Fruit fly (Drosophila melanogaster) whole organism: ENCODE data around the gene CG10646.

ENCODE experiments used
- CG8478 ChIP-seq: fragments of >200 bp; optimal IDR thresholded peaks from 2 replicates; lab custom pipeline; 2018; ENCODE audit warnings: inconsistent platforms
- Dll ChIP-seq: fragments of >200 bp; optimal IDR thresholded peaks from 2 replicates; lab custom pipeline; 2017
- EcR ChIP-seq, 2 experiments: fragments of >200 bp; optimal IDR thresholded peaks; 2 replicates each; lab custom pipeline; 2017; ENCODE audit warnings: missing biosample characterization in 2 of 2, missing genetic modification characterization in 2 of 2, missing genetic modification reagents in 2 of 2
- pan ChIP-seq: fragments of >200 bp; optimal IDR thresholded peaks from 2 replicates; lab custom pipeline; 2017
- psq ChIP-seq: fragments of >200 bp; optimal IDR thresholded peaks from 2 replicates; lab custom pipeline; 2017
- usp ChIP-seq: fragments of >200 bp; optimal IDR thresholded peaks from 2 replicates; lab custom pipeline; 2017; ENCODE audit warnings: missing biosample characterization, missing genetic modification characterization, mixed read lengths

CG10646 gene

DNA sequence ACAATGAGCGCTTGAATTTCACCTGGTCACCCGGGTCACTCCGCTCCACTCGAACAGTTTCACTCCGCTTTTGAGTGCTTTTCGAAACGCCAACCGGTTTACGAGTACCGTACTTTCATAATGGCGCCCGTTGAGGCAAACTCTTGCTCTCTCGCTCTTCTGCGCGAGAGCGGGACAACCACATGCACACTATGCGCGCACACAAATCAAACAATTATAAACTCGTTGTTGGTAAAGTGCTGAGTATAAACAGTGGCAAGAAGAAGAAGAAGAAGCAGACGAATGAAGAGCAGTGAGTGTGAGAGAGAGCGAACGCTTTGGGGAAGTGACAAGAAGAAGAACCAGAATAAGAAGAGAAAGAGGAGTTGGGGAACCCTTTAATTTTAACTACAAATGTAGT, 35.7 kb downstream of the CG10646 start, which contains the start of gene eyg:
Gene eyg (minus strand): TSS at position 6 of the 400 bp plus-strand sequence.
- TF ChIP-seq EcR (GFP tag; optimal IDR thresholded peaks at IDR 0.05; lab: Kevin White, UChicago), result no peak
- peak; percentile 94 for TF ChIP-seq CG8478 (lab: Kevin White, UChicago)
- TF ChIP-seq Dll, result peak; percentile 34
- TF ChIP-seq pan (lab: Kevin White, UChicago), result no peak

DNA sequence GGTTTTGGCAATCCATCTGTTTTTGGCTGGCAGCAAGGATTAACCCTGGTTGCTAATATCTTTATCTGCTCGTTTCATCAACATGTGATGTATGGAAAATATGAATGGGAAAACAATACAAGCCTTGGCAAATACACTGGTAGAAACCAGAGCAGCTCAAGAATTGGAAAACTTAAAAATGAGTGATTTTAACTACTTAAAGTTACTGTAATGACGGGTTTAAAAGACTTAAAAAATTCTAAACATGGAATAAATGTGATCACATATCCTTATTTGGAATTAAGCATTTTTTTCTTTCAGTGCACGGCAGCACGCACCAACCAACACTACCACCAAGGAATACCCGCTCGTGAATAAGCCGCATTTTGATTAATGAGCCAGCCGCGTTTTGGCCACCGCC, 38.5 kb downstream of the CG10646 start:
- TF ChIP-seq Dll (no peak), CG8478 (lab: Kevin White, UChicago) (no peak), usp (GFP tag; lab: Kevin White, UChicago) (no peak), EcR (GFP tag; optimal IDR thresholded peaks at IDR 0.05; lab: Kevin White, UChicago) (no peak), pan (lab: Kevin White, UChicago) (no peak), psq (lab: Kevin White, UChicago) (no peak)

DNA sequence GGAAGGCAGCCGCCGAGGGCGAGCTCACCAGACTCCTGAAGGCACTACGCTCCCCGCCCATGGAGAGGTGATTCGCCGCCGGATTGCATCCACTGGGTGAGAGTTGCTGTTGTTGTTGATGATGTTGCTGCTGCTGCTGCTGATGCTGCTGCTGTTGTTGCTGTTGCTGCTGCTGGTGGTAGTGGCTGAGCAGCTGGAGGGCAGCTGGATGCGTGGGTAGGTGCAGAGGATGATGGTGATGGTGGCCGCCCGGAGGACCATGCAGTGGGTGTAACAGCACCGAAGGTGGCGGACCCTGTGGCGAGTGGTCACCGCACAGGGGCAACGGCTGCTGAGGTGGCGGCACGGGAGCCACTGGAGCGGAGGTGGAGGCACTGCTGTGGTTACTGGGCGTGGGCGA, 40.1 kb downstream of the CG10646 start:
- no peak for TF ChIP-seq EcR (GFP tag; optimal IDR thresholded peaks at IDR 0.05; lab: Kevin White, UChicago)
- TF ChIP-seq pan (lab: Kevin White, UChicago), result no peak
- TF ChIP-seq usp (GFP tag; lab: Kevin White, UChicago), result no peak
- no peak for TF ChIP-seq CG8478 (lab: Kevin White, UChicago)
- no peak for TF ChIP-seq Dll

DNA sequence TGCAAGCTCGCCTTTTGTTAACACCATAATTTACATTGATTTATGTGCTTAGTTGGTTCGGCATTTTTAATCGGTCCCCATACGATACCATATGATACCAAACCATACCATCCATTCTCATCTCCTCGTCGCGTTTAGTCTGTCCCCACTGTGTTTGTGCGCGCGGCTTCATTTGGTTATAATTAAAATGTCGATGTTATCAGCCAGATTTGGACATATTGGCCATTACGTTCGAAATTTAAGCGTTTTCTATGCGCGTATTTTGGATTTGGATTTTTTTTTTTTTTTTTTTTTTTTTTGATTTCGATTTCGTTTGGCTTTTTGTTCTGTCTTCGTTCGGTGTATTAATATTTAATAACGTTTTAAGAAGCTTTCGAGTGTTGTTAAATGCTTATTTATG, 41.7 kb downstream of the CG10646 start:
- TF ChIP-seq EcR (GFP tag; optimal IDR thresholded peaks at IDR 0.05; lab: Kevin White, UChicago) (no peak), Dll (no peak), psq (lab: Kevin White, UChicago) (no peak), pan (lab: Kevin White, UChicago) (no peak), CG8478 (lab: Kevin White, UChicago) (no peak), usp (GFP tag; lab: Kevin White, UChicago) (no peak)

DNA sequence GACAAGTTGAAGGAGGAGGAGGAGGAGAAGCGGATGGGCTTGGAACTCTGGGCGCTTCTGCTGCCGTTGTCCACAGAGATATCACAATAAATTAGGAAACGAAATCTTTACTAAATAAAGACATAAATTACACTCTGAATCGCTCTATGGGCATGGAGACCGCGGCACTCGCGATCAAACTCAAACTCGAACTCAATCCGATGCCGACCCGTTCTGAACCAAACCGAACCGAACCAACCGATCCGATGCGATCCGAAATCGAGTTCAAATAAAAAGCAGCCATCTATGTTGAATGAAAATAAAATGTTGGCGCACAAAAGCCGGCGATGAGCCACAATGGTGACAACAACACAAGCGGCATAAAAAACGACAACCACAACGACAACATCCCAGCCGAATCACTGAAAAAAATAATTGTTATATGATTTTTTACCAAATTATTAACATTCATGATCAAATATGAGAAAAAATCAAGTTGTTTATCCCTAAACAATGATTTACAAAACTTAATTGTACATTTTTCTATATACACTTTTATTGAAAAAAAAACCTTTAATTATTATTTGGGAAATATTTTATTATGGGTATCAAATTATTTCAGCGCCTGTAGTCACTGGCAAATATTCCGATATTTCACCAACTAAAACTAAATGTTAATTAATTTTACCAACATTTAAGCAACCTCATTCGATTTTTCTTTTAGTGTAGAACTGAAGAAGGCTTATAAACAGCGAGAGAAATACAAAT, 46.6 kb downstream of the CG10646 start:
- TF ChIP-seq usp (GFP tag; lab: Kevin White, UChicago) (no peak), psq (lab: Kevin White, UChicago) (no peak), pan (lab: Kevin White, UChicago) (no peak), Dll (no peak), EcR (GFP tag; optimal IDR thresholded peaks at IDR 0.05; lab: Kevin White, UChicago) (no peak), CG8478 (lab: Kevin White, UChicago) (no peak)

DNA sequence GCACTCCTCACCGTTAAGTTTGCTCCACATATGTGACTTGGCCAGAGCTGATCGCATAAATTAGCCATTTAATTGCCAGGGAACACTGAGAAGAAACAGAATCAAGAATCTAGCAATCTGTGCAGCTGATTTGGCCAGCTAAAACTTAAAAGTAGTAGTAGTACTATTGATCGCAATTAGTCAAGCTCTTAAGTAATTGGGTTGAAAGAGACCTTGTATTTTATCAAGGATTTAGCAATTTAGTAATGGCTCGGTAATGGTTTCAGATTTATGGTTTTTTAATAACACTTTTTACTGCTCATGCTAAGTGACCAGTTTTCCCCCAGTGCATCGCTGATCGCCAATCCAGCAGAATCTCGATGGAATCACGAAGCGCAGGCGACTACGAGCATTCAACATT, 48.7 kb downstream of the CG10646 start:
- no peak for TF ChIP-seq pan (lab: Kevin White, UChicago)
- TF ChIP-seq Dll, result no peak
- no peak for TF ChIP-seq EcR (GFP tag; optimal IDR thresholded peaks at IDR 0.05; lab: Kevin White, UChicago)
- no peak for TF ChIP-seq CG8478 (lab: Kevin White, UChicago)
- no peak for TF ChIP-seq usp (GFP tag; lab: Kevin White, UChicago)
- TF ChIP-seq psq (lab: Kevin White, UChicago), result no peak

DNA sequence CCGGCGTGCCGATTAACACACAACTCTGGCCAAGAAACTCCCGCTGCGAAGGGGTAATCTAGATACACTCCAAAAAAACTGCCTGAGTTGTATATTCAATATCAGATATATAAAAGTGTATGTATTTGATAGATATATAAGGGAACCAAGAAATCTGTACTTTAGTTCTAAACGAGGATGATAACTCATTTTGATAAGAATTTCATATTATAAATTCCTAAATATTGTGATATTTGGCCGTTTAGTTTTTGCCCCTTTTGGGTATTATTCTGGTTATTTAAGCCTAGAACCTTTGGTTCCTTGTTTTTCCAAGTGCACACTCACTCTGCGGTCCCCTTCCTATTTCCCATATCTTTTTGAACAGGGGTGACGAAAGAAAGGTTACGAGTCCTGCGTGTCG, 50.2 kb downstream of the CG10646 start:
- no peak for TF ChIP-seq pan (lab: Kevin White, UChicago)
- TF ChIP-seq CG8478 (lab: Kevin White, UChicago), result no peak
- TF ChIP-seq Dll, result no peak
- no peak for TF ChIP-seq EcR (GFP tag; optimal IDR thresholded peaks at IDR 0.05; lab: Kevin White, UChicago)
- TF ChIP-seq usp (GFP tag; lab: Kevin White, UChicago), result no peak
- no peak for TF ChIP-seq psq (lab: Kevin White, UChicago)
